Fruit fly (Drosophila melanogaster) whole organism, prepupa: ENCODE data around the gene CG32987.

Experiments
- Blimp-1 ChIP-seq: fragments of 200-800 bp; sonication (Bioruptor generic); optimal IDR thresholded peaks from 3 replicates; lab custom pipeline; 2017; ENCODE audit warnings: missing biosample characterization, missing genetic modification characterization, mild to moderate bottlenecking, moderate library complexity, missing genetic modification reagents
- CG10669 ChIP-seq: fragments of 200-800 bp; sonication (Bioruptor generic); optimal IDR thresholded peaks from 3 replicates; lab custom pipeline; 2018; ENCODE audit warnings: missing biosample characterization, mild to moderate bottlenecking, missing genetic modification characterization, moderate library complexity
- CG11762 ChIP-seq: fragments of 200-800 bp; sonication (Bioruptor generic); optimal IDR thresholded peaks from 3 replicates; lab custom pipeline; 2016; ENCODE audit warnings: missing biosample characterization, missing genetic modification characterization; ENCODE audit not compliant: insufficient read depth
- CG11902 ChIP-seq: fragments of 200-800 bp; sonication (Bioruptor generic); optimal IDR thresholded peaks from 3 replicates; lab custom pipeline; 2016; ENCODE audit warnings: missing biosample characterization, missing genetic modification characterization
- CG15336 ChIP-seq: fragments of 200-800 bp; sonication (Bioruptor generic); IDR thresholded peaks from 2 replicates; pipeline ENCODE4 v1.3.6; 2022; ENCODE audit warnings: missing biosample characterization, missing genetic modification characterization
- CG1621 ChIP-seq: fragments of 200-800 bp; sonication (Bioruptor generic); optimal IDR thresholded peaks from 3 replicates; lab custom pipeline; 2018; ENCODE audit warnings: missing biosample characterization, mild to moderate bottlenecking, missing genetic modification characterization
- CG16779 ChIP-seq: fragments of 200-800 bp; sonication (Bioruptor generic); optimal IDR thresholded peaks from 3 replicates; lab custom pipeline; 2017; ENCODE audit warnings: missing biosample characterization, mild to moderate bottlenecking, missing genetic modification characterization
- CG3032 ChIP-seq: fragments of 200-800 bp; optimal IDR thresholded peaks from 2 replicates; lab custom pipeline; 2019; ENCODE audit warnings: missing biosample characterization, mild to moderate bottlenecking, missing genetic modification characterization, moderate library complexity
- CG31627 ChIP-seq: fragments of 200-800 bp; sonication (Bioruptor generic); optimal IDR thresholded peaks from 3 replicates; lab custom pipeline; 2016; ENCODE audit warnings: missing biosample characterization, missing genetic modification characterization
- CG32006 ChIP-seq: fragments of 200-800 bp; sonication (Bioruptor generic); optimal IDR thresholded peaks from 3 replicates; lab custom pipeline; 2017; ENCODE audit warnings: missing biosample characterization, mild to moderate bottlenecking, missing genetic modification characterization
- CG34406 ChIP-seq: fragments of 200-800 bp; sonication (Bioruptor generic); optimal IDR thresholded peaks from 3 replicates; lab custom pipeline; 2016; ENCODE audit warnings: missing biosample characterization, missing genetic modification characterization
- CG3919 ChIP-seq: fragments of 200-800 bp; sonication (Bioruptor generic); optimal IDR thresholded peaks from 3 replicates; lab custom pipeline; 2016; ENCODE audit warnings: missing biosample characterization, missing genetic modification characterization
- CG4318 ChIP-seq: fragments of 200-800 bp; sonication (Bioruptor generic); optimal IDR thresholded peaks from 3 replicates; lab custom pipeline; 2017; ENCODE audit warnings: missing biosample characterization, mild to moderate bottlenecking, missing genetic modification characterization
- CG6163 ChIP-seq: fragments of 200-800 bp; sonication (Bioruptor generic); IDR thresholded peaks from 3 replicates; pipeline ENCODE4 v1.3.6; 2022; ENCODE audit warnings: missing biosample characterization, missing genetic modification characterization
- CG6792 ChIP-seq: fragments of 200-800 bp; sonication (Bioruptor generic); optimal IDR thresholded peaks from 3 replicates; lab custom pipeline; 2016; ENCODE audit warnings: missing biosample characterization, missing genetic modification characterization
- CG6808 ChIP-seq: fragments of 200-800 bp; sonication (Bioruptor generic); optimal IDR thresholded peaks from 3 replicates; lab custom pipeline; 2017; ENCODE audit warnings: missing biosample characterization, missing genetic modification characterization, mild to moderate bottlenecking, moderate library complexity, missing genetic modification reagents
- CG6854 ChIP-seq: fragments of 200-800 bp; sonication (Bioruptor generic); optimal IDR thresholded peaks from 2 replicates; lab custom pipeline; 2017; ENCODE audit warnings: missing biosample characterization, mild to moderate bottlenecking, missing genetic modification characterization
- CG7368 ChIP-seq: fragments of 200-800 bp; sonication (Bioruptor generic); optimal IDR thresholded peaks from 3 replicates; lab custom pipeline; 2016; ENCODE audit warnings: missing biosample characterization, missing genetic modification characterization
- CG8632 ChIP-seq: fragments of 200-800 bp; sonication (Bioruptor generic); optimal IDR thresholded peaks from 3 replicates; lab custom pipeline; 2016; ENCODE audit warnings: missing biosample characterization, missing genetic modification characterization
- Eip75B ChIP-seq: fragments of 200-800 bp; sonication (Bioruptor generic); optimal IDR thresholded peaks from 3 replicates; lab custom pipeline; 2016; ENCODE audit warnings: missing biosample characterization, missing genetic modification characterization
- Eip78C ChIP-seq: fragments of 200-800 bp; sonication (Bioruptor generic); peaks from one replicate; lab custom pipeline; 2016; ENCODE audit warnings: missing biosample characterization, missing genetic modification characterization
- Eip93F ChIP-seq: fragments of 200-800 bp; sonication (Bioruptor generic); optimal IDR thresholded peaks from 2 replicates; lab custom pipeline; 2016; ENCODE audit warnings: missing biosample characterization, mild to moderate bottlenecking, missing genetic modification characterization
- Ets21C ChIP-seq: fragments of 200-800 bp; sonication (Bioruptor generic); optimal IDR thresholded peaks from 3 replicates; lab custom pipeline; 2016; ENCODE audit warnings: missing biosample characterization, missing genetic modification characterization
- Ets96B ChIP-seq: fragments of 200-800 bp; optimal IDR thresholded peaks from 2 replicates; lab custom pipeline; 2019; ENCODE audit warnings: missing biosample characterization, mild to moderate bottlenecking, missing genetic modification characterization, moderate library complexity
- Gug ChIP-seq: fragments of 200-800 bp; sonication (Bioruptor generic); IDR thresholded peaks from 2 replicates; pipeline ENCODE4 v1.3.6; 2022; ENCODE audit warnings: missing biosample characterization, missing genetic modification characterization
- Hr39 ChIP-seq: fragments of 200-800 bp; sonication (Bioruptor generic); optimal IDR thresholded peaks from 2 replicates; lab custom pipeline; 2016; ENCODE audit warnings: missing biosample characterization, missing genetic modification characterization
- Hr4 ChIP-seq: fragments of 200-800 bp; sonication (Bioruptor generic); optimal IDR thresholded peaks from 3 replicates; lab custom pipeline; 2016; ENCODE audit warnings: missing biosample characterization, missing genetic modification characterization
- Lpt ChIP-seq: fragments of 200-800 bp; sonication (Bioruptor generic); optimal IDR thresholded peaks from 3 replicates; lab custom pipeline; 2016; ENCODE audit warnings: missing biosample characterization, missing genetic modification characterization
- Met ChIP-seq: fragments of 200-800 bp; sonication (Bioruptor generic); optimal IDR thresholded peaks from 3 replicates; lab custom pipeline; 2016; ENCODE audit warnings: missing biosample characterization, missing genetic modification characterization
- OdsH ChIP-seq: fragments of 200-800 bp; sonication (Bioruptor generic); optimal IDR thresholded peaks from 3 replicates; lab custom pipeline; 2016; ENCODE audit warnings: missing biosample characterization, missing genetic modification characterization
- Smox ChIP-seq: fragments of 200-800 bp; sonication (Bioruptor generic); optimal IDR thresholded peaks from 3 replicates; lab custom pipeline; 2016; ENCODE audit warnings: missing biosample characterization, missing genetic modification characterization
- Sox102F ChIP-seq: fragments of 200-800 bp; sonication (Bioruptor generic); optimal IDR thresholded peaks from 2 replicates; lab custom pipeline; 2016; ENCODE audit warnings: missing biosample characterization, mild to moderate bottlenecking, missing genetic modification characterization
- Sox14 ChIP-seq: fragments of 200-800 bp; sonication (Bioruptor generic); optimal IDR thresholded peaks from 3 replicates; lab custom pipeline; 2016; ENCODE audit warnings: missing biosample characterization, missing genetic modification characterization
- Sox15 ChIP-seq: fragments of 200-800 bp; sonication (Bioruptor generic); optimal IDR thresholded peaks from 3 replicates; lab custom pipeline; 2016; ENCODE audit warnings: missing biosample characterization, missing genetic modification characterization
- achi ChIP-seq: fragments of 200-800 bp; sonication (Bioruptor generic); optimal IDR thresholded peaks from 3 replicates; lab custom pipeline; 2016; ENCODE audit warnings: missing biosample characterization, missing genetic modification characterization
- acj6 ChIP-seq: fragments of 200-800 bp; sonication (Bioruptor generic); optimal IDR thresholded peaks from 3 replicates; lab custom pipeline; 2016; ENCODE audit warnings: missing biosample characterization, missing genetic modification characterization
- cyc ChIP-seq: fragments of 200-800 bp; sonication (Bioruptor generic); optimal IDR thresholded peaks from 3 replicates; lab custom pipeline; 2016; ENCODE audit warnings: missing biosample characterization, missing genetic modification characterization
- dac ChIP-seq: fragments of 200-800 bp; sonication (Bioruptor generic); optimal IDR thresholded peaks from 2 replicates; lab custom pipeline; 2017; ENCODE audit warnings: missing biosample characterization, mild to moderate bottlenecking, missing genetic modification characterization
- eg ChIP-seq: fragments of 200-800 bp; sonication (Bioruptor generic); IDR thresholded peaks from 3 replicates; pipeline ENCODE4 v1.3.6; 2022; ENCODE audit warnings: missing biosample characterization, missing genetic modification characterization
- esn ChIP-seq: fragments of 200-800 bp; sonication (Bioruptor generic); optimal IDR thresholded peaks from 2 replicates; lab custom pipeline; 2016; ENCODE audit warnings: missing biosample characterization, mild to moderate bottlenecking, missing genetic modification characterization, moderate library complexity
- fd59A ChIP-seq: fragments of 200-800 bp; sonication (Bioruptor generic); optimal IDR thresholded peaks from 2 replicates; lab custom pipeline; 2017; ENCODE audit warnings: missing biosample characterization, mild to moderate bottlenecking, missing genetic modification characterization, missing genetic modification reagents
- fd85E ChIP-seq: fragments of 200-800 bp; sonication (Bioruptor generic); optimal IDR thresholded peaks from 3 replicates; lab custom pipeline; 2016; ENCODE audit warnings: missing biosample characterization, missing genetic modification characterization
- fkh ChIP-seq: fragments of 200-800 bp; sonication (Bioruptor generic); optimal IDR thresholded peaks from 3 replicates; lab custom pipeline; 2017; ENCODE audit warnings: missing biosample characterization, mild to moderate bottlenecking, missing genetic modification characterization, moderate library complexity
- lz ChIP-seq: fragments of 200-800 bp; sonication (Bioruptor generic); optimal IDR thresholded peaks from 3 replicates; lab custom pipeline; 2016; ENCODE audit warnings: missing biosample characterization, missing genetic modification characterization
- pdm3 ChIP-seq: fragments of 200-800 bp; sonication (Bioruptor generic); optimal IDR thresholded peaks from 3 replicates; lab custom pipeline; 2016; ENCODE audit warnings: missing biosample characterization, missing genetic modification characterization
- ss ChIP-seq, 2 experiments: fragments of 200-800 bp; sonication (Bioruptor generic); optimal IDR thresholded peaks; 2 replicates in 1 of 2; 3 replicates in 1 of 2; lab custom pipeline; 2017 to 2018; ENCODE audit warnings: mild to moderate bottlenecking in 2 of 2, missing biosample characterization in 2 of 2, missing genetic modification characterization in 2 of 2, moderate library complexity in 1 of 2
- topi ChIP-seq: fragments of 200-800 bp; sonication (Bioruptor generic); optimal IDR thresholded peaks from 3 replicates; lab custom pipeline; 2016; ENCODE audit warnings: missing biosample characterization, missing genetic modification characterization
- vri ChIP-seq: fragments of 200-800 bp; sonication (Bioruptor generic); optimal IDR thresholded peaks from 3 replicates; lab custom pipeline; 2016; ENCODE audit warnings: missing biosample characterization, mild to moderate bottlenecking, missing genetic modification characterization

Gene CG32987

dm6 chr2L:8894224-8894623 is 30.6 kb downstream of the CG32987 start:
- peak; percentile 15 for TF ChIP-seq cyc (GFP tag; lab: Kevin White, UChicago)
- TF ChIP-seq Eip78C: peak; percentile 12
- 0 out of 3 replicates have a peak, but pooled peaks have one; percentile 20 for TF ChIP-seq eg (GFP tag; lab: Robert Waterston, UW)
- TF ChIP-seq Smox (GFP tag; lab: Kevin White, UChicago): no peak
- no peak for TF ChIP-seq Gug (GFP tag; lab: Robert Waterston, UW)
- no peak for TF ChIP-seq CG6808 (GFP tag; lab: Kevin White, UChicago)
- TF ChIP-seq fd59A: no peak
- no peak for TF ChIP-seq Ets96B (tag; lab: Kevin White, UChicago)
- TF ChIP-seq CG6163 (GFP tag; lab: Robert Waterston, UW): peak; percentile 43; the same call in 1 of the 3 replicates
- TF ChIP-seq lz (GFP tag; lab: Kevin White, UChicago): no peak

- TF ChIP-seq OdsH (GFP tag; lab: Kevin White, UChicago) (peak; percentile 79), vri (GFP tag; lab: Kevin White, UChicago) (peak; percentile 67), CG11902 (GFP tag; lab: Kevin White, UChicago) (peak; percentile 21), CG15336 (GFP tag; lab: Robert Waterston, UW) (peak; percentile 77), topi (GFP tag; lab: Kevin White, UChicago) (peak; percentile 78), CG3032 (tag; lab: Kevin White, UChicago) (peak; percentile 82), Sox15 (peak; percentile 33), CG32006 (GFP tag; lab: Kevin White, UChicago) (peak; percentile 87), Sox102F (GFP tag; lab: Kevin White, UChicago) (peak; percentile 80), Ets96B (tag; lab: Kevin White, UChicago) (peak; percentile 76), dac (GFP tag; lab: Kevin White, UChicago) (peak; percentile 70), CG10669 (GFP tag; lab: Kevin White, UChicago) (peak; percentile 74), esn (peak; percentile 82), Hr4 (GFP tag; lab: Kevin White, UChicago) (peak; percentile 82), Blimp-1 (peak; percentile 15), Met (GFP tag; lab: Kevin White, UChicago) (peak; percentile 80), achi (GFP tag; lab: Kevin White, UChicago) (peak; percentile 80), Eip75B (GFP tag; lab: Kevin White, UChicago) (peak; percentile 62), CG34406 (GFP tag; lab: Kevin White, UChicago) (peak; percentile 66), Smox (GFP tag; lab: Kevin White, UChicago) (peak; percentile 75), CG6792 (GFP tag; lab: Kevin White, UChicago) (peak; percentile 62), CG8632 (GFP tag; lab: Kevin White, UChicago) (peak; percentile 57), CG31627 (GFP tag; lab: Kevin White, UChicago) (peak; percentile 62), Eip78C (peak; percentile 89), Sox14 (GFP tag; lab: Kevin White, UChicago) (peak; percentile 79), fd85E (no peak), CG16779 (tag; lab: Kevin White, UChicago) (peak; percentile 61), fkh (GFP tag; lab: Kevin White, UChicago) (no peak), Eip93F (GFP tag; lab: Kevin White, UChicago) (peak; percentile 47), CG4318 (GFP tag; lab: Kevin White, UChicago) (peak; percentile 67), acj6 (GFP tag; lab: Kevin White, UChicago) (peak; percentile 79), CG7368 (GFP tag; lab: Kevin White, UChicago) (peak; percentile 3), CG3919 (GFP tag; lab: Kevin White, UChicago) (peak; percentile 70), Ets21C (GFP tag; lab: Kevin White, UChicago) (peak; percentile 49), CG6854 (GFP tag; lab: Kevin White, UChicago) (peak; percentile 27), Hr39 (peak; percentile 63), cyc (GFP tag; lab: Kevin White, UChicago) (peak; percentile 51), Gug (GFP tag; lab: Robert Waterston, UW) (peak; percentile 38; the same call in 1 of the 2 replicates), pdm3 (GFP tag; lab: Kevin White, UChicago) (peak; percentile 64), Lpt (GFP tag; lab: Kevin White, UChicago) (peak; percentile 53), CG1621 (tag; lab: Kevin White, UChicago) (no peak), CG11762 (GFP tag; lab: Kevin White, UChicago) (peak; percentile 67), ss (GFP tag; optimal IDR thresholded peaks at IDR 0.05; lab: Kevin White, UChicago) (peak; percentile 30 to 79)
Observed at dm6 chr2L:8897954-8898713, 34.5 kb downstream of the CG32987 start.
